Fruit fly (Drosophila melanogaster) whole organism, wandering third instar larva: Measurements from ENCODE around the gene mbc.

ENCODE experiments used
- Abd-B ChIP-seq: fragments of >200 bp; optimal IDR thresholded peaks from 2 replicates; lab custom pipeline; 2017; ENCODE audit warnings: missing biosample characterization, missing genetic modification characterization
- CG32264 ChIP-seq: fragments of 200-800 bp; sonication (Bioruptor generic); optimal IDR thresholded peaks from 2 replicates; lab custom pipeline; 2016; ENCODE audit warnings: missing biosample characterization, missing genetic modification characterization
- CG9705 ChIP-seq: fragments of 200-800 bp; sonication (Bioruptor generic); optimal IDR thresholded peaks from 2 replicates; lab custom pipeline; 2018; ENCODE audit warnings: missing biosample characterization, mild to moderate bottlenecking, missing genetic modification characterization
- CrebA ChIP-seq: fragments of 200-800 bp; sonication (Bioruptor generic); optimal IDR thresholded peaks from 2 replicates; lab custom pipeline; 2016; ENCODE audit warnings: missing biosample characterization, mild to moderate bottlenecking, missing genetic modification characterization, borderline replicate concordance
- Dif ChIP-seq: fragments of 200-275, 200-300 bp; sonication (Bioruptor generic); optimal IDR thresholded peaks from 2 replicates; lab custom pipeline; 2018; ENCODE audit warnings: missing biosample characterization, missing genetic modification characterization; ENCODE audit not compliant: partially characterized antibody
- GATAd ChIP-seq: sonication (Bioruptor generic); optimal IDR thresholded peaks from 2 replicates; lab custom pipeline; 2016; ENCODE audit warnings: missing biosample characterization, missing genetic modification characterization
- HLH106 ChIP-seq: fragments of 200-800 bp; optimal IDR thresholded peaks from 3 replicates; lab custom pipeline; 2019; ENCODE audit warnings: missing biosample characterization, mild to moderate bottlenecking, missing genetic modification characterization, moderate library complexity
- Hnf4 ChIP-seq: fragments of 200-800 bp; sonication (Bioruptor generic); optimal IDR thresholded peaks from 2 replicates; lab custom pipeline; 2016; ENCODE audit warnings: missing biosample characterization, mild to moderate bottlenecking, missing genetic modification characterization
- Hr78 ChIP-seq: fragments of >200 bp; optimal IDR thresholded peaks from 2 replicates; lab custom pipeline; 2017; ENCODE audit warnings: missing biosample characterization, missing genetic modification characterization
- Hr83 ChIP-seq: fragments of 200-300 bp; sonication (Bioruptor generic); optimal IDR thresholded peaks from 2 replicates; lab custom pipeline; 2016; ENCODE audit warnings: missing biosample characterization, mild to moderate bottlenecking, missing genetic modification characterization, moderate library complexity; ENCODE audit not compliant: poor library complexity, severe bottlenecking
- Jra ChIP-seq: sonication (Bioruptor generic); optimal IDR thresholded peaks from 2 replicates; lab custom pipeline; 2016; ENCODE audit warnings: missing biosample characterization, missing genetic modification characterization
- Mio ChIP-seq: sonication (Bioruptor generic); optimal IDR thresholded peaks from 2 replicates; lab custom pipeline; 2016; ENCODE audit warnings: missing biosample characterization, missing genetic modification characterization
- Myc ChIP-seq: fragments of >200 bp; optimal IDR thresholded peaks from 2 replicates; lab custom pipeline; 2017
- N ChIP-seq: fragments of >200 bp; optimal IDR thresholded peaks from 2 replicates; lab custom pipeline; 2018; ENCODE audit warnings: missing biosample characterization, missing external identifiers, missing genetic modification characterization
- Rel ChIP-seq, 2 experiments: fragments of 200-800 bp; sonication (Bioruptor generic) in 1 of 2; optimal IDR thresholded peaks; 2 replicates in 1 of 2; 3 replicates in 1 of 2; lab custom pipeline; 2016 to 2019; ENCODE audit warnings: mild to moderate bottlenecking in 2 of 2, missing biosample characterization in 2 of 2, missing genetic modification characterization in 2 of 2, moderate library complexity in 1 of 2
- Vsx2 ChIP-seq: fragments of 200-300, 225-300 bp; sonication (Bioruptor generic); optimal IDR thresholded peaks from 2 replicates; lab custom pipeline; 2018; ENCODE audit warnings: missing biosample characterization, missing genetic modification characterization; ENCODE audit not compliant: partially characterized antibody
- br ChIP-seq: fragments of 200-800 bp; sonication (Bioruptor generic); optimal IDR thresholded peaks from 2 replicates; lab custom pipeline; 2016; ENCODE audit warnings: missing biosample characterization, missing genetic modification characterization
- brk ChIP-seq: fragments of 200-800 bp; sonication (Bioruptor generic); optimal IDR thresholded peaks from 2 replicates; lab custom pipeline; 2016; ENCODE audit warnings: missing biosample characterization, mild to moderate bottlenecking, missing genetic modification characterization
- dmrt93B ChIP-seq: fragments of 200-800 bp; sonication (Bioruptor generic); optimal IDR thresholded peaks from 2 replicates; lab custom pipeline; 2018; ENCODE audit warnings: missing biosample characterization, mild to moderate bottlenecking, missing genetic modification characterization
- dsf ChIP-seq: sonication (Bioruptor generic); optimal IDR thresholded peaks from 2 replicates; lab custom pipeline; 2016; ENCODE audit warnings: missing biosample characterization, missing genetic modification characterization, borderline replicate concordance
- foxo ChIP-seq, 2 experiments: fragments of 200-800 bp; sonication (Bioruptor generic); optimal IDR thresholded peaks; 2 replicates in 1 of 2; 3 replicates in 1 of 2; lab custom pipeline; 2016 to 2017; ENCODE audit warnings: missing biosample characterization in 2 of 2, missing genetic modification characterization in 2 of 2
- fru ChIP-seq: fragments of 200-800 bp; sonication (Bioruptor generic); optimal IDR thresholded peaks from 3 replicates; lab custom pipeline; 2016; ENCODE audit warnings: missing biosample characterization, mild to moderate bottlenecking, missing genetic modification characterization
- h ChIP-seq: fragments of 200-800 bp; sonication (Bioruptor generic); optimal IDR thresholded peaks from 3 replicates; lab custom pipeline; 2016; ENCODE audit warnings: missing biosample characterization, mild to moderate bottlenecking, missing genetic modification characterization
- jim ChIP-seq: fragments of 175-275, 200-325 bp; sonication (Bioruptor generic); optimal IDR thresholded peaks from 2 replicates; lab custom pipeline; 2016; ENCODE audit warnings: missing biosample characterization, mild to moderate bottlenecking, missing genetic modification characterization
- lola ChIP-seq: fragments of >200 bp; optimal IDR thresholded peaks from 2 replicates; lab custom pipeline; 2017; ENCODE audit warnings: missing biosample characterization, missing genetic modification characterization
- pan ChIP-seq: fragments of >200 bp; optimal IDR thresholded peaks from 2 replicates; lab custom pipeline; 2017
- psq ChIP-seq: fragments of 200-800 bp; sonication (Bioruptor generic); optimal IDR thresholded peaks from 3 replicates; lab custom pipeline; 2017; ENCODE audit warnings: missing biosample characterization, mild to moderate bottlenecking, missing genetic modification characterization, moderate library complexity
- rgr ChIP-seq: fragments of 200-800 bp; sonication (Bioruptor generic); optimal IDR thresholded peaks from 3 replicates; lab custom pipeline; 2016; ENCODE audit warnings: missing biosample characterization, mild to moderate bottlenecking, missing genetic modification characterization
- sage ChIP-seq: fragments of 200-800 bp; sonication (Bioruptor generic); optimal IDR thresholded peaks from 2 replicates; lab custom pipeline; 2016; ENCODE audit warnings: missing biosample characterization, mild to moderate bottlenecking, missing genetic modification characterization
- sv ChIP-seq: fragments of 200-800 bp; sonication (Bioruptor generic); optimal IDR thresholded peaks from 3 replicates; lab custom pipeline; 2016; ENCODE audit warnings: missing biosample characterization, missing genetic modification characterization
- tai ChIP-seq: sonication (Bioruptor generic); optimal IDR thresholded peaks from 2 replicates; lab custom pipeline; 2016; ENCODE audit warnings: missing biosample characterization, missing genetic modification characterization
- usp ChIP-seq: fragments of >200 bp; optimal IDR thresholded peaks from 2 replicates; lab custom pipeline; 2017; ENCODE audit warnings: missing biosample characterization, missing genetic modification characterization

Gene mbc

dm6 chr3R:23732990-23733512, 48.5 kb upstream of the mbc start, which contains the start of the genes Hmgcr and Rpn9:
TSS of gene Hmgcr (plus strand) at chr3R:23733324.
TSS of gene Rpn9 (minus strand) at chr3R:23733462.
- peak; percentile 20 for TF ChIP-seq br (GFP tag; lab: Kevin White, UChicago)
- no peak for TF ChIP-seq Rel (GFP tag; optimal IDR thresholded peaks at IDR 0.05; lab: Kevin White, UChicago)
- TF ChIP-seq Rel (tag; optimal IDR thresholded peaks at IDR 0.05; lab: Kevin White, UChicago): peak; percentile 26
- no peak for TF ChIP-seq Myc
- no peak for TF ChIP-seq Hr83
- no peak for TF ChIP-seq pan (lab: Kevin White, UChicago)
- no peak for TF ChIP-seq HLH106 (tag; lab: Kevin White, UChicago)
- no peak for TF ChIP-seq GATAd (GFP tag; lab: Kevin White, UChicago)
- TF ChIP-seq psq (GFP tag; lab: Kevin White, UChicago): peak; percentile 2
- peak; percentile 79 for TF ChIP-seq Vsx2 (GFP tag; lab: Kevin White, UChicago)
- TF ChIP-seq Dif (GFP tag; lab: Kevin White, UChicago): peak; percentile 28
- TF ChIP-seq CrebA (GFP tag; lab: Kevin White, UChicago): no peak
- no peak for TF ChIP-seq foxo (GFP tag; optimal IDR thresholded peaks at IDR 0.05; lab: Kevin White, UChicago)
- peak; percentile 9 for TF ChIP-seq Hnf4 (GFP tag; lab: Kevin White, UChicago)
- peak; percentile 36 for TF ChIP-seq h (GFP tag; lab: Kevin White, UChicago)
- TF ChIP-seq Mio (GFP tag; lab: Kevin White, UChicago): no peak
- peak; percentile 10 for TF ChIP-seq fru (GFP tag; lab: Kevin White, UChicago)
- no peak for TF ChIP-seq sage (GFP tag; lab: Kevin White, UChicago)
- peak; percentile 2 for TF ChIP-seq Jra (GFP tag; lab: Kevin White, UChicago)
- TF ChIP-seq tai (GFP tag; lab: Kevin White, UChicago): peak; percentile 6
- no peak for TF ChIP-seq CG32264 (GFP tag; lab: Kevin White, UChicago)

dm6 chr3R:23733771-23734170, 47.8 kb upstream of the mbc start:
- no peak for TF ChIP-seq fru (GFP tag; lab: Kevin White, UChicago)
- TF ChIP-seq sv: no peak
- no peak for TF ChIP-seq CrebA (GFP tag; lab: Kevin White, UChicago)
- TF ChIP-seq foxo (GFP tag; optimal IDR thresholded peaks at IDR 0.05; lab: Kevin White, UChicago): no peak
- no peak for TF ChIP-seq GATAd (GFP tag; lab: Kevin White, UChicago)

- TF ChIP-seq HLH106 (tag; lab: Kevin White, UChicago) (no peak), dmrt93B (GFP tag; lab: Kevin White, UChicago) (no peak), Dif (GFP tag; lab: Kevin White, UChicago) (no peak), br (GFP tag; lab: Kevin White, UChicago) (no peak), sv (no peak), Myc (no peak), rgr (no peak), Hr83 (no peak), Jra (GFP tag; lab: Kevin White, UChicago) (no peak), usp (GFP tag; lab: Kevin White, UChicago) (no peak), N (GFP tag; lab: Kevin White, UChicago) (no peak), Vsx2 (GFP tag; lab: Kevin White, UChicago) (no peak), CG32264 (GFP tag; lab: Kevin White, UChicago) (no peak)
Observed at dm6 chr3R:23734573-23735404, 46.8 kb upstream of the mbc start.

- TF ChIP-seq Hr78 (GFP tag; lab: Kevin White, UChicago) (no peak), Myc (peak; percentile 86), CG32264 (GFP tag; lab: Kevin White, UChicago) (no peak)
Observed at dm6 chr3R:23735648-23736047, 45.9 kb upstream of the mbc start.

dm6 chr3R:23736365-23736764, 45.2 kb upstream of the mbc start:
- TF ChIP-seq sv (no peak), brk (GFP tag; lab: Kevin White, UChicago) (no peak), Mio (GFP tag; lab: Kevin White, UChicago) (no peak), h (GFP tag; lab: Kevin White, UChicago) (no peak), Vsx2 (GFP tag; lab: Kevin White, UChicago) (no peak), lola (no peak), pan (lab: Kevin White, UChicago) (no peak), Hnf4 (GFP tag; lab: Kevin White, UChicago) (no peak), psq (GFP tag; lab: Kevin White, UChicago) (no peak), Hr78 (GFP tag; lab: Kevin White, UChicago) (no peak), Abd-B (GFP tag; lab: Kevin White, UChicago) (no peak), jim (no peak), CG32264 (GFP tag; lab: Kevin White, UChicago) (no peak), Dif (GFP tag; lab: Kevin White, UChicago) (no peak), dsf (GFP tag; lab: Kevin White, UChicago) (no peak), fru (GFP tag; lab: Kevin White, UChicago) (no peak), br (GFP tag; lab: Kevin White, UChicago) (no peak), usp (GFP tag; lab: Kevin White, UChicago) (no peak), CG9705 (GFP tag; lab: Kevin White, UChicago) (no peak)
